Worm (Caenorhabditis elegans): ENCODE data around the gene C02E7.6.

The C02E7.6 gene

ce11 chrV:4964020-4964635, 45.1 kb downstream of the C02E7.6 start (continued):
- no peak for TF ChIP-seq bed-3 (GFP tag; optimal IDR thresholded peaks at IDR 0.05)
- no peak for TF ChIP-seq ceh-83 (GFP tag; optimal IDR thresholded peaks at IDR 0.05)
- TF ChIP-seq nhr-2 (tag; optimal IDR thresholded peaks at IDR 0.05) = peak; percentile 72
- no peak for TF ChIP-seq blmp-1 (tag; optimal IDR thresholded peaks at IDR 0.05)
- TF ChIP-seq hlh-1 (tag; optimal IDR thresholded peaks at IDR 0.05) = peak; percentile 69
- TF ChIP-seq nhr-76 (tag; optimal IDR thresholded peaks at IDR 0.05) = no peak

DNA sequence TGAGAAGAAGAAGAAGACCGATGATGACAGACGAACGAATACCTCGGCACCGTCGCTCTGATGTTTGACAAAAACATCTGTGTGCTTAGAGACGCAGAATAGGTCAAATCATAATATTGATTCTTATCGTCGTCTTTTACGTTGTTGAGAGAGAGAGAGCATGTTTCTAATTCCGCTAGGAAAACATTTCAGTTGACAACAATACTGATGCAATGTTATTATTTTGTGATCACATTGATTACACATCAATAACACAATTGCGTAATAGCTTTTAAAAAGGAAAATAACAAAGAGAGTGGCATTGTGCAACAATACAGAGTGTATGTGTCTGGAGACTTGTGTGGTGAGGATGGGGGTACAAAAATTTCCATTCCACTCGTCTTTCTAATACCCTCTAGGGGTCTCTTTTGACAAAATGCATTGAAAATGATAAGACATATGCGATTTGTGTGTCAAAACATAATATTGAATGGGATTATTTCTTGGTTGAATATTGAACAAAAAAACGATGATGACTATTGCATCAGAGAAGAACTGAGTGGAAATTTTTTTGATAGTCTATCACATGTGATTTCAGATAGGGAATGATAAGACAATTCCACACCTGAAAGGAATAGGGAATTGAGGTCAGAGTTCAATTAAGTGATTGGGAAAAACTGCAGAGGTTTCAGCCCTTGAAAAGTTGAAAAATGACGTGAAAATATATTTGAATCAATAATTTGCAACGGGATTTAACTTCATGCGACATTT, 45.8 kb downstream of the C02E7.6 start:
- no peak for TF ChIP-seq nhr-237 (tag; optimal IDR thresholded peaks at IDR 0.05)
- peak; percentile 98 for TF ChIP-seq zip-8 (tag; optimal IDR thresholded peaks at IDR 0.05)

DNA sequence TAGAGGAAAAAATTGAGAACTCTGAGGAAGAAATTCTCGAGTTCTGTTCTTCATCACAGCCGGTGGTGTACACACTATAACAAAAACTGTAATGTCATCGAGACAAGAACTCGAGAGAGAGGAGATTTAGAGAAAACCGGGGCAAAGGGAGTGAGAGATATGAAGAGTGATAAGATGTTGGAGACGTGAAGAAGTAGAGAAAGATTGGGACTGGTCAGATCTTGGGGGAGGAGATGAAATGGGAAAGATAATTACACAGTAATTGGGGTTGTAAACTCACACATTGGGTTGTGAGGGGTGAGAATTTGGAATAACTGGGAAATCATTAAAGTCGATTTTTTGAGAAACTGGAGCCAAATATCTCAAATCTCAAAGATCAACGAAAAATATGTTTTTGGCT, 46.8 kb downstream of the C02E7.6 start:
- TF ChIP-seq unc-120 (tag; optimal IDR thresholded peaks at IDR 0.05; ENCODE audit: poor library complexity, severe bottlenecking) = no peak
- TF ChIP-seq sptf-1 (tag; optimal IDR thresholded peaks at IDR 0.05) = peak; percentile 21
- TF ChIP-seq ceh-83 (GFP tag; optimal IDR thresholded peaks at IDR 0.05) = no peak
- TF ChIP-seq nhr-2 (tag; optimal IDR thresholded peaks at IDR 0.05) = no peak
- TF ChIP-seq ces-1 (GFP tag; optimal IDR thresholded peaks at IDR 0.05) = no peak
- no peak for TF ChIP-seq bed-3 (GFP tag; optimal IDR thresholded peaks at IDR 0.05)
- TF ChIP-seq elt-1 (tag; optimal IDR thresholded peaks at IDR 0.05; ENCODE audit: borderline replicate concordance, insufficient read depth) = peak; percentile 89
- no peak for TF ChIP-seq unc-39 (tag; optimal IDR thresholded peaks at IDR 0.05)
- peak; percentile 7 for TF ChIP-seq unc-62 (GFP tag; optimal IDR thresholded peaks at IDR 0.05)
- no peak for TF ChIP-seq zip-8 (tag; optimal IDR thresholded peaks at IDR 0.05)
- no peak for TF ChIP-seq lin-13 (tag; optimal IDR thresholded peaks at IDR 0.05)
- no peak for TF ChIP-seq M03D4.4 (tag; optimal IDR thresholded peaks at IDR 0.05)
- no peak for TF ChIP-seq nhr-237 (tag; optimal IDR thresholded peaks at IDR 0.05)
- no peak for TF ChIP-seq ztf-11 (tag; optimal IDR thresholded peaks at IDR 0.05)

DNA sequence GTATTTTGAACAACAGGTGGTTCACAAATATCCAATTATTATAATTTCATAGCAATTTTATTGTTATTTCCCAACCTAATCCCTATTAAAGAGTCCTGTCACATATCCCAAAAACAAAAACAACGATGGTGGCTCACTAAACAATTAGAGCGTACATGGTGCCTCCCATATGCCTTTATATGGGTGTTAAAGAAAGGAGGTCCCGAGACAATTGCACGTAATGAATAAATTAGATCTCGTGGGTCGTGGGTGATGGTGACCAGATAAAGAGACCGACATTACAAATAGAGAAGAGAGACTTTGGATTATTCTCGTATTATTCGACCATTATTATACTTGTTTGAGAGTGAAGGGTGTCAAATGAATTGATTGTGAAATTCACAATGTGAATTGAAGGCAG, 48.2 kb downstream of the C02E7.6 start:
- TF ChIP-seq ces-1 (GFP tag; optimal IDR thresholded peaks at IDR 0.05) = peak; percentile 96
- TF ChIP-seq zip-8 (tag; optimal IDR thresholded peaks at IDR 0.05) = no peak
- no peak for TF ChIP-seq ceh-83 (GFP tag; optimal IDR thresholded peaks at IDR 0.05)
- peak; percentile 66 for TF ChIP-seq unc-39 (tag; optimal IDR thresholded peaks at IDR 0.05)
- TF ChIP-seq mep-1 (tag; optimal IDR thresholded peaks at IDR 0.05) = no peak
- TF ChIP-seq nhr-2 (tag; optimal IDR thresholded peaks at IDR 0.05) = peak; percentile 52
- peak; percentile 57 for TF ChIP-seq mls-2 (tag; optimal IDR thresholded peaks at IDR 0.05)
- peak; percentile 20 for TF ChIP-seq unc-62 (GFP tag; optimal IDR thresholded peaks at IDR 0.05)
- peak; percentile 71 for TF ChIP-seq ceh-43 (GFP tag; optimal IDR thresholded peaks at IDR 0.05)
- peak; percentile 38 for TF ChIP-seq sptf-1 (tag; optimal IDR thresholded peaks at IDR 0.05)
- no peak for TF ChIP-seq ceh-39 (tag; optimal IDR thresholded peaks at IDR 0.05)
- TF ChIP-seq cnd-1 (tag; optimal IDR thresholded peaks at IDR 0.05) = peak; percentile 28
- TF ChIP-seq unc-120 (tag; optimal IDR thresholded peaks at IDR 0.05; ENCODE audit: poor library complexity, severe bottlenecking) = peak; percentile 9
- TF ChIP-seq flh-1 (GFP tag; optimal IDR thresholded peaks at IDR 0.05) = no peak

DNA sequence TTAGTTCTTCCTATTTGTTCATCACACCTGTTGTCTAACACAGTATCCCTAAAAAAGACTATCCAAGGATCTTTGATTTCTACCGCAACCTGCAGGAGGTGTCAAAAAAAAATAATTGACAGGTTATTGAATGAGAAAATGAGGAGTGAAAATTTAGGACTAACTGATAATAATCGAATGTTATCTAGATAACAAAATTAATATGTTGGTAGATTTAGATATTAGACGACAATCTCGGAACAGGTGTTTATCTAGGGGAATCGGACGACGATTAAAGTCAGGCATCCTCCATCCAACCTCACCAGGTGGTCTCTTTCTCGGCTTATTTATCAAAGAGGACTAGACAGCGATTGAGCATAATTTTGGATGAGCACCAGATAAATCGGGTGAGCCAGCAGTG, 49.8 kb downstream of the C02E7.6 start:
- TF ChIP-seq elt-1 (tag; optimal IDR thresholded peaks at IDR 0.05; ENCODE audit: borderline replicate concordance, insufficient read depth) (peak; percentile 97), hlh-1 (tag; optimal IDR thresholded peaks at IDR 0.05) (peak; percentile 39), lin-32 (GFP tag; optimal IDR thresholded peaks at IDR 0.05) (peak; percentile 45), sptf-1 (tag; optimal IDR thresholded peaks at IDR 0.05) (no peak), mep-1 (tag; optimal IDR thresholded peaks at IDR 0.05) (no peak), nhr-76 (tag; optimal IDR thresholded peaks at IDR 0.05) (no peak), nhr-2 (tag; optimal IDR thresholded peaks at IDR 0.05) (peak; percentile 47)
